Worm (Caenorhabditis elegans) whole organism, L3 larva: ENCODE results near the gene slc-36.1.
A peak's percentile ranks its signal among the peaks of the same experiment; 100 is the strongest.

Experiments
- fkh-10 ChIP-seq: sonication (generic microtip); optimal IDR thresholded peaks from 2 replicates; lab custom pipeline; 2017; ENCODE audit warnings: missing biosample characterization, missing genetic modification reagents, missing genetic modification characterization
- zag-1 ChIP-seq: fragments of 150-350 bp; optimal IDR thresholded peaks from 2 replicates; lab custom pipeline; 2014; ENCODE audit warnings: missing biosample characterization, missing genetic modification characterization

ce11 chrIII:13277881-13278500, 29.3 kb upstream of the slc-36.1 start:
- peak; percentile 9 for TF ChIP-seq fkh-10 (GFP tag; lab: Kevin White, UChicago)
- no peak for TF ChIP-seq zag-1 (tag; lab: Kevin White, UChicago)
